Fruit fly (Drosophila melanogaster): Measurements from ENCODE around the gene eIF5B.
A peak's percentile ranks its signal among the peaks of the same experiment; 100 is the strongest.

eIF5B gene

dm6 chr3L:3381869-3382488 lies 78.8 kb downstream of the eIF5B start (continued):
- TF ChIP-seq nerfin-2 (GFP tag; IDR thresholded peaks at IDR 0.05; ENCODE audit: partially characterized antibody): no peak
- TF ChIP-seq Rfx (GFP tag; IDR thresholded peaks at IDR 0.05): peak; percentile 80
- TF ChIP-seq zfh1 (GFP tag; IDR thresholded peaks at IDR 0.05): peak; percentile 64; the same call in 2 of the 3 replicates
- TF ChIP-seq kah (GFP tag; optimal IDR thresholded peaks at IDR 0.05): no peak
- TF ChIP-seq CG14965 (GFP tag; optimal IDR thresholded peaks at IDR 0.05; ENCODE audit: borderline replicate concordance): no peak
- TF ChIP-seq Hr78 (GFP tag; optimal IDR thresholded peaks at IDR 0.05): no peak
- TF ChIP-seq Asciz (GFP tag; optimal IDR thresholded peaks at IDR 0.05): no peak
- TF ChIP-seq tna (GFP tag; IDR thresholded peaks at IDR 0.05; ENCODE audit: partially characterized antibody): no peak
- TF ChIP-seq CG32772 (GFP tag; IDR thresholded peaks at IDR 0.05): no peak
- no peak for TF ChIP-seq zen2 (GFP tag; IDR thresholded peaks at IDR 0.05; ENCODE audit: partially characterized antibody)
- no peak for TF ChIP-seq Atf-2 (GFP tag; optimal IDR thresholded peaks at IDR 0.05)
- peak; percentile 19 for TF ChIP-seq onecut (GFP tag; IDR thresholded peaks at IDR 0.05)
- TF ChIP-seq HmgD (GFP tag; optimal IDR thresholded peaks at IDR 0.05): no peak
- peak; percentile 8 for TF ChIP-seq Mad (GFP tag; optimal IDR thresholded peaks at IDR 0.05)

dm6 chr3L:3380225-3381043 lies 80.3 kb downstream of the eIF5B start:
- TF ChIP-seq sens (GFP tag) (peak; percentile 89), Lim3 (GFP tag; IDR thresholded peaks at IDR 0.05) (0 out of 2 replicates have a peak, but pooled peaks have one; percentile 24), CG7839 (tag; optimal IDR thresholded peaks at IDR 0.05) (peak; percentile 56), ap (GFP tag; IDR thresholded peaks at IDR 0.05) (peak; percentile 22; the same call in 1 of the 2 replicates), Oli (tag; optimal IDR thresholded peaks at IDR 0.05) (peak; percentile 47), Dref (GFP tag; IDR thresholded peaks at IDR 0.05) (no peak), CG11723 (GFP tag; optimal IDR thresholded peaks at IDR 0.05) (peak; percentile 40), Ets65A (GFP tag) (peak; percentile 85), CG10979 (tag; optimal IDR thresholded peaks at IDR 0.05) (peak; percentile 69), phol (tag; optimal IDR thresholded peaks at IDR 0.05) (peak; percentile 74), CG14441 (GFP tag; IDR thresholded peaks at IDR 0.05) (peak; percentile 21; the same call in 1 of the 2 replicates), CG12071 (GFP tag; optimal IDR thresholded peaks at IDR 0.05) (peak; percentile 27), CG11093 (GFP tag; IDR thresholded peaks at IDR 0.05) (0 out of 3 replicates have a peak, but pooled peaks have one; percentile 32), CG12219 (GFP tag; optimal IDR thresholded peaks at IDR 0.05) (peak; percentile 12), CG2875 (GFP tag; optimal IDR thresholded peaks at IDR 0.05) (peak; percentile 45), CG17829 (tag; optimal IDR thresholded peaks at IDR 0.05) (peak; percentile 47), z (GFP tag; IDR thresholded peaks at IDR 0.05) (0 out of 3 replicates have a peak, but pooled peaks have one; percentile 23), nerfin-1 (tag; optimal IDR thresholded peaks at IDR 0.05) (peak; percentile 55), Mad (GFP tag; optimal IDR thresholded peaks at IDR 0.05) (no peak), CG10147 (GFP tag; optimal IDR thresholded peaks at IDR 0.05) (no peak), Doc3 (GFP tag; IDR thresholded peaks at IDR 0.05; ENCODE audit: partially characterized antibody) (no peak), chn (GFP tag; optimal IDR thresholded peaks at IDR 0.05) (peak; percentile 6), CG14710 (tag; optimal IDR thresholded peaks at IDR 0.05) (peak; percentile 46), CG3281 (GFP tag; optimal IDR thresholded peaks at IDR 0.05) (no peak), CG3407 (GFP tag; optimal IDR thresholded peaks at IDR 0.05) (peak; percentile 40), pan (optimal IDR thresholded peaks at IDR 0.05) (no peak), pan (GFP tag; optimal IDR thresholded peaks at IDR 0.05 in 1 of 2, IDR thresholded peaks at IDR 0.05 in 1 of 2) (peak; percentile 39 to 40), nmo (GFP tag; optimal IDR thresholded peaks at IDR 0.05) (peak; percentile 60), CG6689 (GFP tag; IDR thresholded peaks at IDR 0.05) (peak; percentile 33; the same call in 1 of the 2 replicates), fd96Cb (tag; optimal IDR thresholded peaks at IDR 0.05) (peak; percentile 58), pum (GFP tag; optimal IDR thresholded peaks at IDR 0.05) (peak; percentile 16), CG1647 (GFP tag; optimal IDR thresholded peaks at IDR 0.05) (no peak), CG34224 (GFP tag; IDR thresholded peaks at IDR 0.05; ENCODE audit: partially characterized antibody) (no peak)
